Fruit fly (Drosophila melanogaster): ENCODE results near the gene CG6959.

DNA sequence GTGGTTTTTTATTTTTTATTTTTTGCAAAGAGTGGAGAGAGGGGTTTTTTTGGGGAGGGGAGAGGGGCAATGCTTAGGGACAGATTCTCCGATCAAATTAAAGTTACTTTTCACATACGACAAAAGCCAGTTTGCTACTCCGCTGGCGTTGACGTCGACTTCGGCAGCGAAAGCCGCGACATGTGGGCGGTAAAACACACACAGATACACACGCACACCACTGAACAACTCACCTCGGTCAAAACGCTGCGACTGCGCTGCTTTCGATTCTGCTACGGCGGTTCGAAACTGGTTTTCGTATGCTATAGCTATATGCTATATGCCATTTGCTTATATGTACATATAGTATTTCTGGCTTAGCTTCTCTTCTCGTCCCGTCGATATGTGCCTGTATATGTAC is 698 bp downstream of the CG6959 start:
- no peak for TF ChIP-seq CG4496 (GFP tag; IDR thresholded peaks at IDR 0.05)
- no peak for TF ChIP-seq Pif1A (GFP tag; optimal IDR thresholded peaks at IDR 0.05)
- no peak for TF ChIP-seq CG8301 (tag; optimal IDR thresholded peaks at IDR 0.05)
- TF ChIP-seq Ets98B (GFP tag; IDR thresholded peaks at IDR 0.05), result no peak
- no peak for TF ChIP-seq rn (GFP tag; IDR thresholded peaks at IDR 0.05)
- no peak for TF ChIP-seq gl (tag; optimal IDR thresholded peaks at IDR 0.05)
- TF ChIP-seq D1 (tag; optimal IDR thresholded peaks at IDR 0.05), result no peak
- no peak for TF ChIP-seq CG32121 (GFP tag; IDR thresholded peaks at IDR 0.05)
- no peak for TF ChIP-seq CG8159 (tag; optimal IDR thresholded peaks at IDR 0.05)
- no peak for TF ChIP-seq CG9948 (tag; optimal IDR thresholded peaks at IDR 0.05)
- no peak for TF ChIP-seq Pif1B (GFP tag; optimal IDR thresholded peaks at IDR 0.05)
- no peak for TF ChIP-seq CG13204 (GFP tag; optimal IDR thresholded peaks at IDR 0.05)
- no peak for TF ChIP-seq CG17806 (tag; optimal IDR thresholded peaks at IDR 0.05)
